Worm (Caenorhabditis elegans) whole organism, L4/young adult: ENCODE data around the gene unc-116.

Experiments
- W03F9.2 ChIP-seq: fragments of 150-350 bp; optimal IDR thresholded peaks from 2 replicates; lab custom pipeline; 2014; ENCODE audit warnings: missing biosample characterization, missing genetic modification characterization
- dao-5 ChIP-seq: sonication (generic microtip); optimal IDR thresholded peaks from 2 replicates; lab custom pipeline; 2016; ENCODE audit warnings: missing genotype, missing genetic modification characterization, moderate library complexity, missing compliant biosample characterization
- him-1 ChIP-seq: sonication (generic microtip); optimal IDR thresholded peaks from 2 replicates; lab custom pipeline; 2016; ENCODE audit warnings: missing genotype, missing genetic modification reagents, missing genetic modification characterization, missing compliant biosample characterization

The unc-116 gene

ce11 chrIII:8305816-8306215 lies 49.2 kb downstream of the unc-116 start:
- TF ChIP-seq dao-5 (tag; lab: Kevin White, UChicago) (no peak), him-1 (tag; lab: Kevin White, UChicago) (no peak), W03F9.2 (tag; lab: Kevin White, UChicago) (no peak)

- no peak for TF ChIP-seq W03F9.2 (tag; lab: Kevin White, UChicago)
- no peak for TF ChIP-seq him-1 (tag; lab: Kevin White, UChicago)
- TF ChIP-seq dao-5 (tag; lab: Kevin White, UChicago), result no peak
These were observed 49.7 kb downstream of the unc-116 start for ce11 chrIII:8305304-8305703.

- no peak for TF ChIP-seq dao-5 (tag; lab: Kevin White, UChicago)
- no peak for TF ChIP-seq W03F9.2 (tag; lab: Kevin White, UChicago)
- TF ChIP-seq him-1 (tag; lab: Kevin White, UChicago), result no peak
These were observed 51.5 kb downstream of the unc-116 start for ce11 chrIII:8303440-8303839.
